Worm (Caenorhabditis elegans) whole organism, L4 larva: ENCODE measurements around the gene C05G5.3.
A peak's percentile ranks its signal among the peaks of the same experiment; 100 is the strongest.

Source experiments
- F37D6.2 ChIP-seq: sonication (generic microtip); optimal IDR thresholded peaks from 2 replicates; lab custom pipeline; 2016; ENCODE audit warnings: mild to moderate bottlenecking, missing genetic modification characterization, missing compliant biosample characterization
- T20F7.1 ChIP-seq: fragments of 200-800 bp; sonication (Bioruptor generic); optimal IDR thresholded peaks from 2 replicates; lab custom pipeline; 2018; ENCODE audit warnings: mild to moderate bottlenecking, missing genetic modification characterization, missing compliant biosample characterization
- T26A8.4 ChIP-seq: fragments of 200-800 bp; sonication (Bioruptor generic); IDR thresholded peaks from 2 replicates; pipeline ENCODE4 v1.3.6; 2022; ENCODE audit warnings: missing genetic modification characterization, missing compliant biosample characterization
- ZK337.2 ChIP-seq: fragments of 200-800 bp; sonication (Bioruptor generic); IDR thresholded peaks from 2 replicates; pipeline ENCODE4 v1.3.6; 2022; ENCODE audit warnings: missing genetic modification reagents, missing genetic modification characterization, missing compliant biosample characterization
- aha-1 ChIP-seq: fragments of 150-350 bp; peaks from one replicate; lab custom pipeline; 2014; ENCODE audit warnings: missing biosample characterization, missing genetic modification characterization
- arid-1 ChIP-seq: fragments of 200-800 bp; sonication (Bioruptor generic); conservative IDR thresholded peaks from 2 replicates; pipeline ENCODE4 v1.3.6; 2022; ENCODE audit warnings: missing genetic modification reagents, missing genetic modification characterization, missing compliant biosample characterization
- attf-4 ChIP-seq: sonication (generic microtip); optimal IDR thresholded peaks from 3 replicates; lab custom pipeline; 2017; ENCODE audit warnings: missing biosample characterization, missing genetic modification characterization
- ceh-20 ChIP-seq: fragments of 200-800 bp; sonication (Bioruptor generic); IDR thresholded peaks from 2 replicates; pipeline ENCODE4 v1.3.6; 2022; ENCODE audit warnings: missing genetic modification reagents, missing genetic modification characterization, missing compliant biosample characterization
- ceh-82 ChIP-seq: sonication (generic microtip); optimal IDR thresholded peaks from 2 replicates; lab custom pipeline; 2017; ENCODE audit warnings: missing biosample characterization, missing genetic modification characterization
- ces-1 ChIP-seq: fragments of 150-350 bp; sonication (generic microtip); optimal IDR thresholded peaks from 4 replicates; lab custom pipeline; 2014; ENCODE audit warnings: missing biosample characterization, missing genetic modification reagents, missing genetic modification characterization
- cey-2 ChIP-seq: sonication (generic microtip); optimal IDR thresholded peaks from 3 replicates; lab custom pipeline; 2017; ENCODE audit warnings: missing genetic modification characterization, mild to moderate bottlenecking, missing compliant biosample characterization, antibody characterized with exemption, borderline replicate concordance; ENCODE audit not compliant: insufficient read depth
- ctbp-1 ChIP-seq: fragments of 200-800 bp; sonication (Bioruptor generic); IDR thresholded peaks from 2 replicates; pipeline ENCODE4 v1.3.6; 2022; ENCODE audit warnings: missing genetic modification reagents, missing genetic modification characterization, missing compliant biosample characterization
- daf-16 ChIP-seq, 3 experiments: sonication (generic microtip); optimal IDR thresholded peaks; 2 replicates each; lab custom pipeline; 2016 to 2017; ENCODE audit warnings: missing genetic modification characterization in 3 of 3, missing genetic modification reagents in 3 of 3, mild to moderate bottlenecking in 2 of 3, missing compliant biosample characterization in 2 of 3, missing biosample characterization in 1 of 3, moderate library complexity in 1 of 3
- dmd-6 ChIP-seq: fragments of 200-800 bp; sonication (Bioruptor generic); IDR thresholded peaks from 2 replicates; pipeline ENCODE4 v1.3.6; 2022; ENCODE audit warnings: missing genetic modification reagents, missing genetic modification characterization, missing compliant biosample characterization
- dve-1 ChIP-seq: sonication (generic microtip); optimal IDR thresholded peaks from 2 replicates; lab custom pipeline; 2017; ENCODE audit warnings: antibody characterized with exemption, mild to moderate bottlenecking, missing genetic modification characterization, missing compliant biosample characterization; ENCODE audit not compliant: insufficient read depth
- egl-27 ChIP-seq: sonication (generic microtip); optimal IDR thresholded peaks from 3 replicates; lab custom pipeline; 2017; ENCODE audit warnings: missing biosample characterization, missing genetic modification reagents, missing genetic modification characterization
- egl-43 ChIP-seq: fragments of 200-800 bp; sonication (Bioruptor generic); IDR thresholded peaks from 2 replicates; pipeline ENCODE4 v1.3.6; 2022; ENCODE audit warnings: missing genetic modification reagents, missing genetic modification characterization, missing compliant biosample characterization
- fkh-10 ChIP-seq: fragments of 150-350 bp; optimal IDR thresholded peaks from 2 replicates; lab custom pipeline; 2014; ENCODE audit warnings: missing biosample characterization, missing genetic modification reagents, missing genetic modification characterization
- hif-1 ChIP-seq, 2 experiments: sonication (generic microtip); optimal IDR thresholded peaks; 2 replicates each; lab custom pipeline; 2016 to 2017; ENCODE audit warnings: missing compliant biosample characterization in 2 of 2, missing genetic modification characterization in 2 of 2, missing genetic modification reagents in 2 of 2, missing genotype in 2 of 2, mild to moderate bottlenecking in 1 of 2
- hlh-11 ChIP-seq: fragments of 200-800 bp; sonication (Bioruptor generic); optimal IDR thresholded peaks from 2 replicates; lab custom pipeline; 2018; ENCODE audit warnings: mild to moderate bottlenecking, missing genetic modification characterization, missing compliant biosample characterization
- hlh-30 ChIP-seq: sonication (generic microtip); optimal IDR thresholded peaks from 2 replicates; lab custom pipeline; 2017; ENCODE audit warnings: antibody characterized with exemption, mild to moderate bottlenecking, missing genetic modification characterization, missing compliant biosample characterization; ENCODE audit not compliant: insufficient read depth
- hmg-1.1 ChIP-seq: fragments of 200-800 bp; sonication (Bioruptor generic); IDR thresholded peaks from 2 replicates; pipeline ENCODE4 v1.3.6; 2022; ENCODE audit warnings: missing genetic modification reagents, missing genetic modification characterization, missing compliant biosample characterization
- lim-7 ChIP-seq: fragments of 200-800 bp; sonication (Bioruptor generic); IDR thresholded peaks from 2 replicates; pipeline ENCODE4 v1.3.6; 2022; ENCODE audit warnings: missing genetic modification characterization, missing compliant biosample characterization
- lin-13 ChIP-seq: fragments of 150-350 bp; optimal IDR thresholded peaks from 2 replicates; lab custom pipeline; 2014; ENCODE audit warnings: missing biosample characterization, missing genetic modification reagents, missing genetic modification characterization
- lin-15B ChIP-seq: fragments of 150-350 bp; sonication (generic microtip); optimal IDR thresholded peaks from 3 replicates; lab custom pipeline; 2014; ENCODE audit warnings: missing biosample characterization, missing genetic modification characterization
- lin-29 ChIP-seq: fragments of 200-800 bp; sonication (Bioruptor generic); IDR thresholded peaks from 2 replicates; pipeline ENCODE4 v1.3.6; 2022; ENCODE audit warnings: missing genetic modification reagents, missing genetic modification characterization, missing compliant biosample characterization
- lin-39 ChIP-seq: fragments of 150-350 bp; optimal IDR thresholded peaks from 2 replicates; lab custom pipeline; 2014; ENCODE audit warnings: missing biosample characterization, missing genetic modification reagents, missing genetic modification characterization
- lir-3 ChIP-seq: sonication (generic microtip); optimal IDR thresholded peaks from 2 replicates; lab custom pipeline; 2016; ENCODE audit warnings: mild to moderate bottlenecking, missing genetic modification characterization, missing compliant biosample characterization
- madf-5 ChIP-seq, 2 experiments: fragments of 200-800 bp; sonication (Bioruptor generic); IDR thresholded peaks; 2 replicates each; pipeline ENCODE4 v1.3.6; 2022; ENCODE audit warnings: missing compliant biosample characterization in 2 of 2, missing genetic modification characterization in 2 of 2
- mdl-1 ChIP-seq, 2 experiments: fragments of 150-350 bp in 1 of 2; sonication (generic microtip) in 1 of 2; optimal IDR thresholded peaks; 2 replicates each; lab custom pipeline; 2014 to 2017; ENCODE audit warnings: missing biosample characterization in 2 of 2, missing genetic modification characterization in 2 of 2
- mxl-3 ChIP-seq: fragments of 200-800 bp; sonication (Bioruptor generic); optimal IDR thresholded peaks from 2 replicates; lab custom pipeline; 2018; ENCODE audit warnings: mild to moderate bottlenecking, missing genetic modification characterization, missing compliant biosample characterization
- nhr-102 ChIP-seq: sonication (generic microtip); optimal IDR thresholded peaks from 2 replicates; lab custom pipeline; 2016; ENCODE audit warnings: mild to moderate bottlenecking, missing genetic modification characterization, moderate library complexity, missing compliant biosample characterization
- nhr-25 ChIP-seq: sonication (generic microtip); optimal IDR thresholded peaks from 2 replicates; lab custom pipeline; 2017; ENCODE audit warnings: missing genetic modification characterization, mild to moderate bottlenecking, missing compliant biosample characterization, antibody characterized with exemption, moderate library complexity, borderline replicate concordance; ENCODE audit not compliant: insufficient read depth
- nhr-42 ChIP-seq: fragments of 200-800 bp; sonication (Bioruptor generic); IDR thresholded peaks from 2 replicates; pipeline ENCODE4 v1.3.6; 2022; ENCODE audit warnings: missing genetic modification characterization, missing compliant biosample characterization
- nhr-6 ChIP-seq: fragments of 150-350 bp; optimal IDR thresholded peaks from 2 replicates; lab custom pipeline; 2014; ENCODE audit warnings: missing biosample characterization, missing genetic modification characterization
- pha-4 ChIP-seq, 2 experiments: fragments of 150-350 bp in 1 of 2; fragments of 200-800 bp in 1 of 2; sonication (Bioruptor generic) in 1 of 2; IDR thresholded peaks in 1 of 2; optimal IDR thresholded peaks in 1 of 2; 2 replicates each; pipeline versions ENCODE4 v1.3.6 to Lab custom; 2014 to 2022; ENCODE audit warnings: missing genetic modification characterization in 2 of 2, missing genetic modification reagents in 2 of 2, missing biosample characterization in 1 of 2, missing compliant biosample characterization in 1 of 2
- pqm-1 ChIP-seq: sonication (generic microtip); optimal IDR thresholded peaks from 2 replicates; lab custom pipeline; 2017; ENCODE audit warnings: missing biosample characterization, missing genetic modification characterization
- rbr-2 ChIP-seq: sonication (generic microtip); optimal IDR thresholded peaks from 2 replicates; lab custom pipeline; 2016; ENCODE audit warnings: missing genotype, missing genetic modification characterization, missing compliant biosample characterization
- sdz-12 ChIP-seq: fragments of 200-800 bp; sonication (Bioruptor generic); optimal IDR thresholded peaks from 2 replicates; lab custom pipeline; 2018; ENCODE audit warnings: mild to moderate bottlenecking, missing genetic modification characterization, missing compliant biosample characterization
- tra-1 ChIP-seq: fragments of 200-800 bp; sonication (Bioruptor generic); IDR thresholded peaks from 2 replicates; pipeline ENCODE4 v1.3.6; 2022; ENCODE audit warnings: missing genetic modification reagents, missing genetic modification characterization, missing compliant biosample characterization
- unc-62 ChIP-seq, 3 experiments: fragments of 150-350 bp in 1 of 3; sonication (generic microtip); optimal IDR thresholded peaks in 2 of 3; peaks in 1 of 3; 1 replicate in 1 of 3; 2 replicates in 2 of 3; lab custom pipeline; 2014 to 2017; ENCODE audit warnings: missing biosample characterization in 3 of 3, missing genetic modification characterization in 3 of 3, missing genetic modification reagents in 3 of 3, missing genotype in 1 of 3
- vab-7 ChIP-seq: fragments of 200-800 bp; sonication (Bioruptor generic); IDR thresholded peaks from 2 replicates; pipeline ENCODE4 v1.3.6; 2022; ENCODE audit warnings: missing genetic modification reagents, missing genetic modification characterization, missing compliant biosample characterization
- zag-1 ChIP-seq: fragments of 150-350 bp; optimal IDR thresholded peaks from 2 replicates; lab custom pipeline; 2014; ENCODE audit warnings: missing biosample characterization, missing genetic modification characterization
- zip-2 ChIP-seq: fragments of 150-350 bp; optimal IDR thresholded peaks from 2 replicates; lab custom pipeline; 2014; ENCODE audit warnings: missing biosample characterization, missing genetic modification characterization
- ztf-11 ChIP-seq: fragments of 150-350 bp; optimal IDR thresholded peaks from 2 replicates; lab custom pipeline; 2014; ENCODE audit warnings: missing biosample characterization, missing genetic modification characterization

The C05G5.3 gene

ce11 chrX:14753514-14754076, 1.8 kb upstream of the C05G5.3 start, which contains the start of gene sucl-1 (continued):
- TF ChIP-seq dmd-6 (GFP tag; lab: Robert Waterston, UW) (peak; percentile 87), nhr-102 (tag; lab: Kevin White, UChicago) (peak; percentile 69), lin-29 (GFP tag; lab: Robert Waterston, UW) (no peak), ztf-11 (no peak), T26A8.4 (GFP tag; lab: Robert Waterston, UW) (peak; percentile 69; the same call in 1 of the 2 replicates), dve-1 (tag; lab: Kevin White, UChicago) (peak; percentile 93), hlh-30 (tag; lab: Kevin White, UChicago) (peak; percentile 83), mdl-1 (tag; optimal IDR thresholded peaks at IDR 0.05; lab: Kevin White, UChicago) (peak; percentile 75 to 95), daf-16 (GFP tag; optimal IDR thresholded peaks at IDR 0.05; lab: Kevin White, UChicago) (peak; percentile 33 to 92), daf-16 (tag; optimal IDR thresholded peaks at IDR 0.05; lab: Kevin White, UChicago) (peak; percentile 87), egl-27 (no peak), vab-7 (GFP tag; lab: Robert Waterston, UW) (peak; percentile 35; the same call in 1 of the 2 replicates), mxl-3 (GFP tag; lab: Kevin White, UChicago) (peak; percentile 100), sdz-12 (GFP tag; lab: Kevin White, UChicago) (no peak), fkh-10 (GFP tag; lab: Kevin White, UChicago) (peak; percentile 62), ces-1 (GFP tag; lab: Kevin White, UChicago) (no peak), hmg-1.1 (peak; percentile 91), egl-43 (GFP tag; lab: Robert Waterston, UW) (peak; percentile 83), lir-3 (peak; percentile 17), ceh-20 (GFP tag; lab: Robert Waterston, UW) (peak; percentile 45; the same call in 1 of the 2 replicates), lin-15B (tag; lab: Kevin White, UChicago) (no peak), unc-62 (GFP tag; optimal IDR thresholded peaks at IDR 0.05 in 1 of 2; lab: Kevin White, UChicago) (peak in 1 of 2 experiments; percentile 94), unc-62 (tag; optimal IDR thresholded peaks at IDR 0.05; lab: Kevin White, UChicago) (no peak), zip-2 (tag; lab: Kevin White, UChicago) (no peak), ZK337.2 (GFP tag; lab: Robert Waterston, UW) (no peak), tra-1 (GFP tag; lab: Robert Waterston, UW) (peak; percentile 84), hlh-11 (tag; lab: Kevin White, UChicago) (peak; percentile 94), nhr-25 (peak; percentile 85), pqm-1 (tag; lab: Kevin White, UChicago) (peak; percentile 67), aha-1 (tag; lab: Kevin White, UChicago) (peak; percentile 100), arid-1 (GFP tag; lab: Robert Waterston, UW) (0 out of 2 replicates have a peak, but pooled peaks have one; percentile 43), nhr-6 (tag; lab: Kevin White, UChicago) (peak; percentile 95), lin-13 (GFP tag; lab: Kevin White, UChicago) (peak; percentile 91), ctbp-1 (GFP tag; lab: Robert Waterston, UW) (peak; percentile 80), pha-4 (GFP tag; IDR thresholded peaks at IDR 0.05; lab: Robert Waterston, UW) (peak; percentile 51; the same call in 1 of the 2 replicates), pha-4 (tag; optimal IDR thresholded peaks at IDR 0.05; lab: Kevin White, UChicago) (peak; percentile 63)

- TF ChIP-seq F37D6.2 (tag; lab: Kevin White, UChicago): peak; percentile 73
- TF ChIP-seq hlh-30 (tag; lab: Kevin White, UChicago): peak; percentile 89
- TF ChIP-seq lim-7: no peak
- TF ChIP-seq zag-1 (tag; lab: Kevin White, UChicago): no peak
- TF ChIP-seq madf-5 (GFP tag; IDR thresholded peaks at IDR 0.05; lab: Robert Waterston, UW): no peak
- peak in 1 of 2 experiments; percentile 69 for TF ChIP-seq unc-62 (GFP tag; optimal IDR thresholded peaks at IDR 0.05 in 1 of 2; lab: Kevin White, UChicago)
- TF ChIP-seq unc-62 (tag; optimal IDR thresholded peaks at IDR 0.05; lab: Kevin White, UChicago): no peak
- TF ChIP-seq hlh-11 (tag; lab: Kevin White, UChicago): peak; percentile 96
- peak; percentile 90 for TF ChIP-seq hmg-1.1
- TF ChIP-seq cey-2 (tag; lab: Kevin White, UChicago): peak; percentile 6
- TF ChIP-seq nhr-42: 0 out of 2 replicates have a peak, but pooled peaks have one; percentile 33
- no peak for TF ChIP-seq ztf-11
- TF ChIP-seq hif-1 (tag; optimal IDR thresholded peaks at IDR 0.05; lab: Kevin White, UChicago): peak in 1 of 2 experiments; percentile 75
- TF ChIP-seq lin-13 (GFP tag; lab: Kevin White, UChicago): peak; percentile 94
- TF ChIP-seq rbr-2 (tag; lab: Kevin White, UChicago): peak; percentile 91
- peak; percentile 83 for TF ChIP-seq nhr-25
- TF ChIP-seq lin-39 (tag; lab: Kevin White, UChicago): no peak
- no peak for TF ChIP-seq ceh-82 (tag; lab: Kevin White, UChicago)
- TF ChIP-seq lir-3: no peak
- peak; percentile 48 for TF ChIP-seq aha-1 (tag; lab: Kevin White, UChicago)
- TF ChIP-seq attf-4: no peak
- peak; percentile 83 for TF ChIP-seq T20F7.1 (GFP tag; lab: Kevin White, UChicago)
These were observed 4.9 kb downstream of the C05G5.3 start, which contains the start of gene C05G5.2 for ce11 chrX:14746948-14747347. C05G5.2 (plus strand) TSS chrX:14747303.
